Worm (Caenorhabditis elegans) whole organism, dauer: ENCODE data around the gene F44D12.16.

Experiments used
- unc-62 ChIP-seq: sonication (generic microtip); optimal IDR thresholded peaks from 2 replicates; lab custom pipeline; 2017; ENCODE audit warnings: missing biosample characterization, missing genetic modification reagents, missing genetic modification characterization

Gene F44D12.16

DNA sequence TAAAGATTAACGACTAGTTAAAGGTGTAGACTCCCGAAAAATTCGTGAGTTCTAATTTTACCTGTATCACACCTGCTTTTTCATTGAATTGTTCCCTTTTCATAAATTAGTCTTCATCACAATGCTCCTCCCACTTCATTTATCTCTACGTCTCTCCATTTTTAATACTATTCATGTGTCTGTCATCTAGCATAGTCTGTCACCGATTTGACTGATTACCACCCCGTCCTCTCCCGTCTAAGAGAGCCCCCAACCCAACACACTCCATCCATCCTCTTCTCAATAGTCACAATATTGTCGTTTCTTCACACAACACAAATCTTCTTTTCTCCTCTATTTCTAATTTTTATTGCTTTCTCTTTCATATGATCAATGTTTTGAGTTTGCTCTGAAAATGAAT, 36.3 kb downstream of the F44D12.16 start:
- TF ChIP-seq unc-62 (GFP tag; lab: Kevin White, UChicago): no peak

DNA sequence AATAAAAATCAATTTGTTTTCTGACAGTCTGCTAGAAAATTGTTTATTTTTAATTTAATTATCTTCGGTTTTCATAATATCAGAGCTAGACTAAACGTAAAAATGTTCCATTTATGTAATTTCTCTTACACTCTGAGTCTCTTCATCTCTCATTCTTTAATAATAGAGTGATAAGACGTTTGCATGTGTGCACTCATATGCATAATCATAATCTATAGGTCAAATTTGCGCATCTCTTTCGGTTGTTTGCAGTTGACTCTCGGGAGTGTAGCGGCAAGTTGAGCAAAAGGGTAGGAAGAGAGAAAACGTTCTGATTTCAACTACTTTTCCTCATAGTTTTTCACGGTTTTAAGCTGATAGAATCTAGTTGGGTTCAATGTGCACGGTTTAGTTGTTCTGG, 37.6 kb downstream of the F44D12.16 start:
- no peak for TF ChIP-seq unc-62 (GFP tag; lab: Kevin White, UChicago)

DNA sequence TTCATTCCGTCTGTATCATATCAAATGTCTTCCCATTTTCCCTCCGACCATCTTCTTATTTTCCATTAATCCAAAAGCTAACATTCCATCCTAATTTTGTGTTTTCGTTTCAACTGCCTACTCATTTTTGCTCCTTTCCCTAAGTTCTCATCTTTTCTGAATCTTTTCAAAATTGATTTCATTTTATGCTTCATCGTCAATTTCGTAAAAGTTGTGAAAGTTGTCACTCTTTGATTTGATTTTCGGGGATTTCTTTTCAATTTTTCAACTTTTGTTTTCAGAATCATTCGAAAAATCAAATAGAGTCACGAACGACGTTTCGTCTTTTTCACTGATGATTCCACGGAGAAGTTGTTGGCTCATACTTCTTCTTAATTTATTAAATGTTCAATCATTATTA, 38.7 kb downstream of the F44D12.16 start, which contains the start of gene cwn-2:
cwn-2 (plus strand) TSS at position 276 of the 400 bp plus-strand sequence.
- no peak for TF ChIP-seq unc-62 (GFP tag; lab: Kevin White, UChicago)

DNA sequence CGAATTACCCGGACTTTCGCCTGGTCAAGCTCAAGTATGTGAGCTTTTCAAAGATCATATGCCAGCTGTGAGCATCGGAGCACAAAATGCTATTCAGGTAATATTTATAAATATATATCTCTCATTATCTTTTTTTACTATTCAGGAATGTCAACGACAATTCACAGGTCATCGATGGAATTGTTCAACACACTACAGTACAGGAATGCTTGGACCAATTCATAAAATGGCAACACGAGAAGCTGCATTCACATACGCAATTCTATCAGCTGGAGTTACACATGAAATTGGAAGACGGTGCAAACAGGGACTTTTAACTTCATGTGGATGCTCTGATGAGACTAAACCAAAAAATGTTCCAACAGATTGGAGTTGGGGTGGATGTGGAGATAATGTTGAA, 39.4 kb downstream of the F44D12.16 start:
- no peak for TF ChIP-seq unc-62 (GFP tag; lab: Kevin White, UChicago)

DNA sequence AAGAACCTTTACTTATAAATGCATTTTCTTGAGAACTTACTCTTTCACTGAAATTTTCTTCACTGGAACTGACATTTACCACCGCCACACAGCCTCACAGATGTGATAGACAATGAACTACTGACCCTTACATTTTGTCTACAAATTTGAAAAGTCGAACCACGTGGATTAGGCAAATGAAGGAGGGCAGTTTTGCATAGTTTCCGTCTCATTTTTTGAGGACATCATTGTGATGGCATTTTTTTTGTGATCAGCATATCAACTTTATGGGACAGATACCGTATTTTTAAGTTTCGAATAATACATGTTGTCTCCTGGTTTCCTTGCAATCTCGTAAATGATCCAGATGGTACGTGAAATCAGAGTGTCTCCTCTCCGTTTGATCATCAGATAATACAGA, 43.6 kb downstream of the F44D12.16 start, which contains the start of gene W01B6.3:
W01B6.3 (minus strand) TSS at position 101 of the 400 bp plus-strand sequence.
- no peak for TF ChIP-seq unc-62 (GFP tag; lab: Kevin White, UChicago)

DNA sequence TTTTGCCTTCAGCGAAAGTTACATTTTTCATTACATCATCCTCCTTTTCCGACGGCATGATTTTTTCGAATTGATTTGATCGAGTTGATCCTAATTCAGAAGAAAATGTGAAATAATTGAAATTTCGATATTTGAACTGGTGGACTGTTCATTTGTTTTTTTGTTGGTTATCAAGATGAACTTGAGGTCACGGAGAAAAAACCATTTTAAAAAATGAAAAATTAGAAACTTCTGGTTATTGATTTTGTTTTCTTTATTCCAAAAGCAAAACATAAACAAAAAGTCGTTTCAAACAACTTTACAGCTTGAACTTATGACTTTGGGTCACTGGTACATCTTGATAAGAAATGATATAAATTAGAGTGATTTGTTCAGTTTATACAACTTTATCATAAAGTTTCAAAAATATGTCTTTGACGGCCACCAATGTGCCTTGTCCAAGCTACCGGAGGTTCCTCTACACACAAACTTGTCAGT, 46.2 kb downstream of the F44D12.16 start, which contains the start of the genes ttbk-4 and W01B6.4:
ttbk-4 (minus strand) TSS at position 101 of the 477 bp plus-strand sequence.
W01B6.4 (plus strand) TSS at position 427 of the 477 bp plus-strand sequence.
- TF ChIP-seq unc-62 (GFP tag; lab: Kevin White, UChicago): no peak

DNA sequence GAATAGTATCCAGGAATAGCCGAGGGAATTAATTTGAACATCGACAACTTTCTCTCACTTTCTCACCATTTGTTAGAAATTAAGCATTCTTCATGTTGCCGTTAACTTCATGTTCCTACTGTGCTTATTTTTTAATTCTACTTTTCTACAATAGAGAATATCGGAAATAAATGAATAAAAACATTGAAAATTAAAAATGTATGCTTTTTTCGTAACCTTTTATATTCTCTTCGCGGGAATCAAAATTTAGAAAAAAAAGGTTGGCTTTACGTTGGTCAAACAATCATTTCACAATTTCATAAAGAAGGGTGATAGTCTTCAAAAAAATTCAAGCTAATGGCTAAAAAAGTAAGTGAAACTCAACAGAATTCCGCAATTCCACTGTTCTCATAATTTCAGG, 47.0 kb downstream of the F44D12.16 start, which contains the start of gene W01B6.5:
W01B6.5 (plus strand) TSS at position 301 of the 400 bp plus-strand sequence.
- no peak for TF ChIP-seq unc-62 (GFP tag; lab: Kevin White, UChicago)

DNA sequence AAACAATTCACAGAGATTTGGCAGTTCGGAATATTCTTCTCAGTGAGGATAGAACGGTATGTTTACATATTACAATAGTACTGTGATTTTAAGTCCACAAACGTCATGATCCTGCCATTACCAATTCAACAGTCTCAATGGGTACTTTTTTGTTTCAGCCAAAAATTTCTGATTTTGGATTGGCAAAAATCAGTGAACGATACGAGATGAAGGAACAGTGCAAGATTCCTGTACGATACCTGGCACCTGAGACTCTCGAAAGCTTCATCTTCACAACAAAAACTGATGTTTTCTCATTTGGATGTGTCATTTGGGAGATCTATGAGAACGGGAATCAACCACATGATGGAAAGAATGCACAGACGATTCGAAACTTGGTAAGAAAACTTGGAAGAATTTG, 49.1 kb downstream of the F44D12.16 start:
- no peak for TF ChIP-seq unc-62 (GFP tag; lab: Kevin White, UChicago)
